Worm (Caenorhabditis elegans) whole organism, L1 larva: ENCODE measurements around the gene sre-4.

Experiments
- C16A3.4 ChIP-seq: fragments of 150-350 bp; optimal IDR thresholded peaks from 2 replicates; lab custom pipeline; 2014; ENCODE audit warnings: missing biosample characterization, missing genetic modification characterization
- alr-1 ChIP-seq: fragments of 200-800 bp; sonication (Bioruptor generic); optimal IDR thresholded peaks from 2 replicates; lab custom pipeline; 2018; ENCODE audit warnings: borderline replicate concordance, mild to moderate bottlenecking, missing genetic modification characterization, missing compliant biosample characterization
- aly-2 ChIP-seq: fragments of 150-350 bp; optimal IDR thresholded peaks from 2 replicates; lab custom pipeline; 2014; ENCODE audit warnings: missing biosample characterization, missing genetic modification characterization
- blmp-1 ChIP-seq: fragments of 150-350 bp; optimal IDR thresholded peaks from 2 replicates; lab custom pipeline; 2014; ENCODE audit warnings: missing biosample characterization, missing genetic modification characterization
- ceh-90 ChIP-seq: sonication (generic microtip); optimal IDR thresholded peaks from 2 replicates; lab custom pipeline; 2016; ENCODE audit warnings: missing genetic modification characterization, missing compliant biosample characterization
- dpl-1 ChIP-seq, 3 experiments: fragments of 150-350 bp in 2 of 3; sonication (generic microtip) in 1 of 3; optimal IDR thresholded peaks; 2 replicates each; lab custom pipeline; 2014 to 2017; ENCODE audit warnings: missing biosample characterization in 3 of 3, missing genetic modification characterization in 3 of 3, missing genetic modification reagents in 3 of 3
- dsc-1 ChIP-seq: sonication (generic microtip); optimal IDR thresholded peaks from 2 replicates; lab custom pipeline; 2016; ENCODE audit warnings: mild to moderate bottlenecking, missing genetic modification characterization, missing compliant biosample characterization
- egl-13 ChIP-seq: sonication (generic microtip); optimal IDR thresholded peaks from 2 replicates; lab custom pipeline; 2016; ENCODE audit warnings: missing genotype, missing genetic modification reagents, missing genetic modification characterization, missing compliant biosample characterization
- egl-27 ChIP-seq, 2 experiments: fragments of 150-350 bp in 1 of 2; sonication (generic microtip); optimal IDR thresholded peaks; 3 replicates each; lab custom pipeline; 2017 to 2018; ENCODE audit warnings: missing biosample characterization in 2 of 2, missing genetic modification characterization in 2 of 2, missing genetic modification reagents in 2 of 2
- elt-3 ChIP-seq, 6 experiments: fragments of 150-350 bp in 1 of 6; sonication (generic microtip); optimal IDR thresholded peaks; 2 replicates each; lab custom pipeline; 2017 to 2018; ENCODE audit warnings: missing biosample characterization in 6 of 6, missing genetic modification characterization in 6 of 6, inconsistent platforms in 1 of 6
- ets-5 ChIP-seq: fragments of 200-800 bp; sonication (Bioruptor generic); IDR thresholded peaks from 2 replicates; pipeline ENCODE4 v1.3.6; 2022; ENCODE audit warnings: missing genetic modification characterization, missing compliant biosample characterization
- fkh-4 ChIP-seq: sonication (generic microtip); optimal IDR thresholded peaks from 2 replicates; lab custom pipeline; 2016; ENCODE audit warnings: missing compliant biosample characterization, missing genetic modification characterization, borderline replicate concordance
- fkh-8 ChIP-seq: sonication (generic microtip); optimal IDR thresholded peaks from 2 replicates; lab custom pipeline; 2016; ENCODE audit warnings: mild to moderate bottlenecking, missing genetic modification characterization, missing compliant biosample characterization
- grh-1 ChIP-seq: fragments of 200-800 bp; sonication (Bioruptor generic); IDR thresholded peaks from 2 replicates; pipeline ENCODE4 v1.3.6; 2022; ENCODE audit warnings: missing genetic modification reagents, missing genetic modification characterization, missing compliant biosample characterization
- hlh-17 ChIP-seq: fragments of 200-800 bp; sonication (Bioruptor generic); optimal IDR thresholded peaks from 2 replicates; lab custom pipeline; 2018; ENCODE audit warnings: missing genetic modification characterization, mild to moderate bottlenecking, missing compliant biosample characterization, moderate library complexity, borderline replicate concordance
- hlh-4 ChIP-seq: sonication (generic microtip); optimal IDR thresholded peaks from 2 replicates; lab custom pipeline; 2016; ENCODE audit warnings: mild to moderate bottlenecking, missing genetic modification characterization, missing compliant biosample characterization
- isw-1 ChIP-seq: fragments of 200-800 bp; sonication (Bioruptor generic); IDR thresholded peaks from 2 replicates; pipeline ENCODE4 v1.3.6; 2022; ENCODE audit warnings: missing genetic modification characterization, missing compliant biosample characterization
- lin-14 ChIP-seq: fragments of 200-800 bp; sonication (Bioruptor generic); optimal IDR thresholded peaks from 2 replicates; lab custom pipeline; 2018; ENCODE audit warnings: mild to moderate bottlenecking, missing genetic modification characterization, moderate library complexity, missing compliant biosample characterization
- lin-15B ChIP-seq: fragments of 150-350 bp; sonication (generic microtip); optimal IDR thresholded peaks from 3 replicates; lab custom pipeline; 2014; ENCODE audit warnings: missing biosample characterization, missing genetic modification characterization
- lin-35 ChIP-seq, 2 experiments: fragments of 150-350 bp; optimal IDR thresholded peaks; 2 replicates each; lab custom pipeline; 2014; ENCODE audit warnings: missing biosample characterization in 2 of 2, missing genetic modification characterization in 2 of 2, missing genetic modification reagents in 2 of 2
- lin-39 ChIP-seq: fragments of 150-350 bp; optimal IDR thresholded peaks from 2 replicates; lab custom pipeline; 2014; ENCODE audit warnings: missing biosample characterization, missing genetic modification reagents, missing genetic modification characterization
- lir-3 ChIP-seq: sonication (generic microtip); optimal IDR thresholded peaks from 2 replicates; lab custom pipeline; 2016; ENCODE audit warnings: mild to moderate bottlenecking, missing genetic modification characterization, moderate library complexity, missing compliant biosample characterization; ENCODE audit not compliant: poor library complexity
- lsy-2 ChIP-seq, 2 experiments: fragments of 150-350 bp; optimal IDR thresholded peaks; 2 replicates each; lab custom pipeline; 2014; ENCODE audit warnings: missing biosample characterization in 2 of 2, missing genetic modification characterization in 2 of 2
- mab-9 ChIP-seq: fragments of 200-800 bp; sonication (Bioruptor generic); IDR thresholded peaks from 2 replicates; pipeline ENCODE4 v1.3.6; 2022; ENCODE audit warnings: missing genetic modification reagents, missing genetic modification characterization, missing compliant biosample characterization
- mep-1 ChIP-seq: fragments of 150-350 bp; optimal IDR thresholded peaks from 2 replicates; lab custom pipeline; 2014; ENCODE audit warnings: missing biosample characterization, missing genetic modification characterization
- nhr-12 ChIP-seq: sonication (generic microtip); optimal IDR thresholded peaks from 2 replicates; lab custom pipeline; 2017; ENCODE audit warnings: missing biosample characterization, missing genetic modification characterization
- nhr-19 ChIP-seq: fragments of 200-800 bp; sonication (Bioruptor generic); conservative IDR thresholded peaks from 2 replicates; pipeline ENCODE4 v1.3.6; 2022; ENCODE audit warnings: missing genetic modification characterization, missing compliant biosample characterization
- nhr-20 ChIP-seq: sonication (generic microtip); optimal IDR thresholded peaks from 2 replicates; lab custom pipeline; 2016; ENCODE audit warnings: mild to moderate bottlenecking, missing genetic modification characterization, missing compliant biosample characterization
- nhr-28 ChIP-seq: fragments of 150-350 bp; optimal IDR thresholded peaks from 2 replicates; lab custom pipeline; 2014; ENCODE audit warnings: missing biosample characterization, missing genetic modification characterization
- nhr-47 ChIP-seq: sonication (generic microtip); optimal IDR thresholded peaks from 2 replicates; lab custom pipeline; 2016; ENCODE audit warnings: mild to moderate bottlenecking, missing genetic modification characterization, moderate library complexity, missing compliant biosample characterization
- nhr-71 ChIP-seq: sonication (generic microtip); optimal IDR thresholded peaks from 2 replicates; lab custom pipeline; 2016; ENCODE audit warnings: mild to moderate bottlenecking, missing genetic modification characterization, moderate library complexity, missing compliant biosample characterization
- nhr-90 ChIP-seq: sonication (generic microtip); optimal IDR thresholded peaks from 2 replicates; lab custom pipeline; 2016; ENCODE audit warnings: mild to moderate bottlenecking, missing genetic modification characterization, missing compliant biosample characterization; ENCODE audit not compliant: poor library complexity
- pax-3 ChIP-seq: fragments of 200-800 bp; sonication (Bioruptor generic); optimal IDR thresholded peaks from 2 replicates; lab custom pipeline; 2018; ENCODE audit warnings: mild to moderate bottlenecking, missing genetic modification characterization, moderate library complexity, missing compliant biosample characterization
- rnt-1 ChIP-seq: sonication (generic microtip); optimal IDR thresholded peaks from 2 replicates; lab custom pipeline; 2016; ENCODE audit warnings: mild to moderate bottlenecking, missing genetic modification characterization, moderate library complexity, missing compliant biosample characterization
- skn-1 ChIP-seq: fragments of 150-350 bp; optimal IDR thresholded peaks from 2 replicates; lab custom pipeline; 2014; ENCODE audit warnings: missing biosample characterization, missing genetic modification characterization
- snpc-4 ChIP-seq: fragments of 150-350 bp; optimal IDR thresholded peaks from 2 replicates; lab custom pipeline; 2014; ENCODE audit warnings: missing biosample characterization, missing genetic modification characterization
- snu-23 ChIP-seq: sonication (generic microtip); optimal IDR thresholded peaks from 2 replicates; lab custom pipeline; 2016; ENCODE audit warnings: missing genetic modification characterization, missing compliant biosample characterization
- sptf-1 ChIP-seq: fragments of 150-350 bp; optimal IDR thresholded peaks from 2 replicates; lab custom pipeline; 2014; ENCODE audit warnings: missing biosample characterization, missing genetic modification characterization
- sup-37 ChIP-seq: fragments of 200-800 bp; sonication (Bioruptor generic); optimal IDR thresholded peaks from 2 replicates; lab custom pipeline; 2018; ENCODE audit warnings: mild to moderate bottlenecking, missing genetic modification characterization, missing compliant biosample characterization
- tbx-2 ChIP-seq: sonication (generic microtip); optimal IDR thresholded peaks from 2 replicates; lab custom pipeline; 2016; ENCODE audit warnings: missing genetic modification characterization, missing compliant biosample characterization
- tlp-1 ChIP-seq: fragments of 150-350 bp; optimal IDR thresholded peaks from 2 replicates; lab custom pipeline; 2014; ENCODE audit warnings: missing biosample characterization, missing genetic modification characterization
- unc-30 ChIP-seq: sonication (generic microtip); optimal IDR thresholded peaks from 2 replicates; lab custom pipeline; 2017; ENCODE audit warnings: missing biosample characterization, missing genetic modification characterization
- unc-62 ChIP-seq: fragments of 150-350 bp; optimal IDR thresholded peaks from 2 replicates; lab custom pipeline; 2014; ENCODE audit warnings: missing biosample characterization, missing genetic modification reagents, missing genetic modification characterization
- unc-86 ChIP-seq: sonication (generic microtip); optimal IDR thresholded peaks from 2 replicates; lab custom pipeline; 2016; ENCODE audit warnings: missing genetic modification characterization, missing compliant biosample characterization
- vab-15 ChIP-seq: sonication (generic microtip); optimal IDR thresholded peaks from 2 replicates; lab custom pipeline; 2017; ENCODE audit warnings: missing genotype, mild to moderate bottlenecking, missing genetic modification characterization, missing compliant biosample characterization

sre-4 gene

DNA sequence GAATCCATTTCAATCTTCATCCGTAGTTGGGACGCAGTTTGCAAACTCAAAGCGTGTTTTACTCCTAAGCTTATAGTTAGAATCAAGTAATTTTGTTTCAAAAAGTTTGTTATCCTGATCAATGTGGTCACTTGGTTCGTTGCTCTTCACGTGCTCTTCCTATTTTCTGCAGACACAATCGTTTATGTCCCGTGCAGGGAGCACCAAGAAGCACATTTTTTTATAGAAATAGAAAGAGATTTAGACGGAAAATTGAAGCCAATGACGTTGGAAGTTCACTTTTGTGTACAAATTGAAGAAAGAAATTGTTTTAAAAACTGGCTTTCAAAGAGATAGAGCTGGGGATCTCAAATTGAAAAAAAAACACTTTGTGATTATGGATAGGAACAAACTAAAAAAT is 22.8 kb downstream of the sre-4 start:
- TF ChIP-seq nhr-20 (tag; lab: Kevin White, UChicago): peak; percentile 28
- TF ChIP-seq nhr-19 (GFP tag; lab: Robert Waterston, UW): peak; percentile 35; the same call in 1 of the 2 replicates
- peak; percentile 59 for TF ChIP-seq lin-14 (GFP tag; lab: Kevin White, UChicago)
- no peak for TF ChIP-seq fkh-4 (tag; lab: Kevin White, UChicago)
- no peak for TF ChIP-seq egl-27 (tag; optimal IDR thresholded peaks at IDR 0.05; lab: Kevin White, UChicago)
- no peak for TF ChIP-seq unc-30 (tag; lab: Kevin White, UChicago)
- TF ChIP-seq dsc-1 (tag; lab: Kevin White, UChicago): peak; percentile 15
- no peak for TF ChIP-seq tbx-2
- peak; percentile 29 for TF ChIP-seq rnt-1 (tag; lab: Kevin White, UChicago)
- TF ChIP-seq nhr-71 (tag; lab: Kevin White, UChicago): peak; percentile 55
- peak; percentile 4 for TF ChIP-seq fkh-8
- TF ChIP-seq dpl-1 (GFP tag; optimal IDR thresholded peaks at IDR 0.05; lab: Kevin White, UChicago): no peak
- TF ChIP-seq nhr-47: no peak

DNA sequence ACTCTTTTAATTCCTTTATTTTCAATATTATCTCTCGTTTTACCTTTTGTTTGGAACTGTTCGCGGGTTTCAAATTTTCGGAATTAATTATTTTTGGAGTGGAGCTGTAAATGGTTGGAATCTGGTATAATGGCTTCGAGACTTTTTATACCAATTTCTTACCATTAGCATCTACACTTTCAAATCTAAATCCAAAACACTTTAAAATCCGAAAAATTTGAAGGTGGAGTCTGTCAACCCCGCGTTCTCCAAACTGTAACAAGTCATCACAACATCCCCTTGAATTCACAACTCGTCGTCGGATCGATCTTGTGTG is 27.2 kb downstream of the sre-4 start, which contains the start of gene nhr-97:
Gene nhr-97, plus strand, starts transcription at position 217 of the 316 bp plus-strand sequence.
- TF ChIP-seq nhr-71 (tag; lab: Kevin White, UChicago): no peak

DNA sequence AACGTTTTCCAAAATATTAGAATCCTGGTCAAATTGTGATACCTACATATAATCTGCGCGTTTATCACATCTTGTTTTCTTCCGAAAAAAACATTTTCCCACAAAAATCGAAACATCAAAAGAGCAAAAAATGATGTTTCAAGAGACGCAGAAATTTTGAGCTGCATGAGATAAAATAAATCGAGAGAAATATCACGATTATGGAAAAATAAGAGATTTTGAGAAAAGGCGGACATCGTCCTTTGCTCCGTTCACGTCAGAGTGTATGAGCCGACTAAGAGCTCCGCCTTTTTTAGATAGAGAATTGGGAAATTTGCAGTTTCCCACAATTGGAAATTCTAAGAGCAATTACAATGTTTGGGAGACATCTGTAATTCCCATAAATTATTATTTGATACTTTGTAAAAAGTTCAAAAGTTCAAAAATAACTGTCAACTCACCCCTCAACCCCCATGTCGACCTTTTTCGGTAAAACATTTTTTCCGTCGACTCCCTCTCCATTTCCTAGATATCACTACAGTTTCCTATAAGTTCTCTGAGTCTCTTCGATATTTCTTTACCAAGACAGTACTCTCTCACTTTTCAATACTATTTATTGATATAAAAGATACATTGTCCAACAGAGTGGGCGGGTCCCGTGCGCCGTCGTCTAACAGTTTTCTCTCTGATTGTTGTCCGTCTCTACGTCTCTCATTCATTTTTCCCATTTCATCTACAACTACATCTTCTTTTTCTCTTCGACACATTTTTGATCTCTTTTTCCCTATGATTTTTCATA is 27.8 kb downstream of the sre-4 start:
- peak; percentile 80 for TF ChIP-seq blmp-1 (tag; lab: Kevin White, UChicago)
- TF ChIP-seq elt-3 (tag; optimal IDR thresholded peaks at IDR 0.05; lab: Kevin White, UChicago): peak in 2 of 6 experiments; percentile 78 to 85
- TF ChIP-seq lin-14 (GFP tag; lab: Kevin White, UChicago): peak; percentile 70
- TF ChIP-seq mab-9 (GFP tag; lab: Robert Waterston, UW): no peak
- TF ChIP-seq snu-23 (GFP tag; lab: Kevin White, UChicago): peak; percentile 76
- TF ChIP-seq lin-39 (tag; lab: Kevin White, UChicago): no peak
- peak; percentile 61 for TF ChIP-seq fkh-8
- no peak for TF ChIP-seq nhr-12
- no peak for TF ChIP-seq hlh-17
- TF ChIP-seq lsy-2 (tag; optimal IDR thresholded peaks at IDR 0.05; lab: Kevin White, UChicago): peak; percentile 29 to 57
- no peak for TF ChIP-seq lin-15B (tag; lab: Kevin White, UChicago)
- TF ChIP-seq nhr-28 (tag; lab: Kevin White, UChicago): no peak
- TF ChIP-seq dsc-1 (tag; lab: Kevin White, UChicago): peak; percentile 57
- no peak for TF ChIP-seq alr-1 (tag; lab: Kevin White, UChicago)
- TF ChIP-seq dpl-1 (GFP tag; optimal IDR thresholded peaks at IDR 0.05; lab: Kevin White, UChicago): peak in 2 of 3 experiments; percentile 2 to 17
- TF ChIP-seq ets-5 (GFP tag; lab: Robert Waterston, UW): no peak
- TF ChIP-seq pax-3: no peak
- no peak for TF ChIP-seq egl-27 (tag; optimal IDR thresholded peaks at IDR 0.05; lab: Kevin White, UChicago)
- peak in 1 of 2 experiments; percentile 60 for TF ChIP-seq lin-35 (GFP tag; optimal IDR thresholded peaks at IDR 0.05; lab: Kevin White, UChicago)
- TF ChIP-seq hlh-4 (tag; lab: Kevin White, UChicago): no peak
- TF ChIP-seq sup-37 (GFP tag; lab: Kevin White, UChicago): no peak
- no peak for TF ChIP-seq grh-1 (GFP tag; lab: Robert Waterston, UW)
- TF ChIP-seq nhr-90 (tag; lab: Kevin White, UChicago): peak; percentile 60
- TF ChIP-seq fkh-4 (tag; lab: Kevin White, UChicago): no peak
- peak; percentile 43 for TF ChIP-seq mep-1 (tag; lab: Kevin White, UChicago)
- TF ChIP-seq egl-13 (tag; lab: Kevin White, UChicago): no peak
- TF ChIP-seq sptf-1 (tag; lab: Kevin White, UChicago): no peak
- no peak for TF ChIP-seq skn-1 (tag; lab: Kevin White, UChicago)
- TF ChIP-seq C16A3.4 (tag; lab: Kevin White, UChicago): peak; percentile 25
- TF ChIP-seq unc-30 (tag; lab: Kevin White, UChicago): no peak
- TF ChIP-seq isw-1 (GFP tag; lab: Robert Waterston, UW): no peak
- TF ChIP-seq tlp-1 (tag; lab: Kevin White, UChicago): no peak
- TF ChIP-seq vab-15: no peak
- TF ChIP-seq unc-62 (GFP tag; lab: Kevin White, UChicago): no peak
- TF ChIP-seq ceh-90 (tag; lab: Kevin White, UChicago): no peak
- TF ChIP-seq unc-86 (tag; lab: Kevin White, UChicago): no peak
- peak; percentile 15 for TF ChIP-seq snpc-4
- no peak for TF ChIP-seq lir-3 (tag; lab: Kevin White, UChicago)
- no peak for TF ChIP-seq aly-2
